Fruit fly (Drosophila melanogaster): ENCODE measurements around the gene CG13712.
A peak's percentile ranks its signal among the peaks of the same experiment; 100 is the strongest.

CG13712 gene

DNA sequence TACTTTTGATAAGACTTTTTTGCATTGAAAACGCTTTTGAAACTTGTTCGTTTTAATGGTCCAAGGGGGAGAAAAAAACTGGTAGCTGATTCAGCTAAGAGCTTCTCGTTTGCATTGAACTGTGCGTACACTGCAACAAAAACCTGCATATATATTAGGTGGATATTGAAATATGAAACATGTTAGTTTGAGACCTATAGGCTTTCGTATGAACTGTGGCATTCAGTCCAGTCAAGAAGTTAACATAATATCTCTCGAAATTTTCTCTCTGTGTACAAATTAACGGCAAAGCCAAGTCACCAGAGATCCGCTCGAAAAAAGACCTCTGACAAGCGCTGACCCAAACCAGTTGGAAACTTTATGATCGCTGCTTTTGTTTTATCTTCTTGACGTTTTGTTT lies 11.7 kb downstream of the CG13712 start (continued):
- TF ChIP-seq Camta (GFP tag; optimal IDR thresholded peaks at IDR 0.05) (peak; percentile 66), emc (GFP tag; optimal IDR thresholded peaks at IDR 0.05) (peak; percentile 41), yki (optimal IDR thresholded peaks at IDR 0.05) (no peak), ems (GFP tag; optimal IDR thresholded peaks at IDR 0.05) (peak; percentile 78), al (GFP tag; IDR thresholded peaks at IDR 0.05) (peak; percentile 76), zen2 (GFP tag; IDR thresholded peaks at IDR 0.05; ENCODE audit: partially characterized antibody) (no peak), ap (GFP tag; IDR thresholded peaks at IDR 0.05) (peak; percentile 75), CG12744 (GFP tag; optimal IDR thresholded peaks at IDR 0.05) (peak; percentile 71), nau (GFP tag; optimal IDR thresholded peaks at IDR 0.05) (peak; percentile 77), caup (GFP tag; optimal IDR thresholded peaks at IDR 0.05; ENCODE audit: severe bottlenecking) (peak; percentile 83), Sry-δ (GFP tag; optimal IDR thresholded peaks at IDR 0.05) (peak; percentile 49), tx (GFP tag; optimal IDR thresholded peaks at IDR 0.05) (peak; percentile 77), tll (GFP tag; optimal IDR thresholded peaks at IDR 0.05) (no peak), danr (GFP tag; IDR thresholded peaks at IDR 0.05) (peak; percentile 72), CG13287 (GFP tag; IDR thresholded peaks at IDR 0.05; ENCODE audit: partially characterized antibody) (no peak), mld (GFP tag; IDR thresholded peaks at IDR 0.05; ENCODE audit: partially characterized antibody) (no peak), scrt (GFP tag; optimal IDR thresholded peaks at IDR 0.05) (peak; percentile 78), lov (optimal IDR thresholded peaks at IDR 0.05) (no peak), lov (GFP tag; IDR thresholded peaks at IDR 0.05) (peak; percentile 80), CG8924 (tag; optimal IDR thresholded peaks at IDR 0.05) (peak; percentile 82), CG30403 (GFP tag; optimal IDR thresholded peaks at IDR 0.05) (peak; percentile 77), CG1832 (GFP tag; optimal IDR thresholded peaks at IDR 0.05) (no peak), Dip3 (GFP tag; optimal IDR thresholded peaks at IDR 0.05) (peak; percentile 81), Awh (GFP tag; IDR thresholded peaks at IDR 0.05) (peak; percentile 81), fd102C (GFP tag; optimal IDR thresholded peaks at IDR 0.05) (no peak), Ravus (GFP tag; IDR thresholded peaks at IDR 0.05) (peak; percentile 69), pum (GFP tag; optimal IDR thresholded peaks at IDR 0.05) (peak; percentile 71), PHDP (tag; optimal IDR thresholded peaks at IDR 0.05) (peak; percentile 83), mam (GFP tag; optimal IDR thresholded peaks at IDR 0.05) (peak; percentile 61), CG8281 (tag; optimal IDR thresholded peaks at IDR 0.05) (peak; percentile 62), dmrt99B (tag; optimal IDR thresholded peaks at IDR 0.05) (peak; percentile 88), Taf1 (GFP tag; IDR thresholded peaks at IDR 0.05) (0 out of 2 replicates have a peak, but pooled peaks have one; percentile 43), ab (GFP tag; optimal IDR thresholded peaks at IDR 0.05) (peak; percentile 58), so (GFP tag; IDR thresholded peaks at IDR 0.05) (peak; percentile 89), D19B (GFP tag; optimal IDR thresholded peaks at IDR 0.05) (peak; percentile 59), onecut (GFP tag; IDR thresholded peaks at IDR 0.05) (peak; percentile 83), CG31441 (GFP tag; IDR thresholded peaks at IDR 0.05) (peak; percentile 76), CG10959 (GFP tag; IDR thresholded peaks at IDR 0.05) (peak; percentile 65; the same call in 1 of the 2 replicates), hb (GFP tag; IDR thresholded peaks at IDR 0.05; ENCODE audit: partially characterized antibody) (no peak), CG17612 (GFP tag; IDR thresholded peaks at IDR 0.05) (peak; percentile 73), CG31388 (GFP tag; optimal IDR thresholded peaks at IDR 0.05) (peak; percentile 49), Hsf (GFP tag; optimal IDR thresholded peaks at IDR 0.05) (peak; percentile 86), Vsx1 (GFP tag; optimal IDR thresholded peaks at IDR 0.05) (peak; percentile 59), slbo (GFP tag; IDR thresholded peaks at IDR 0.05) (peak; percentile 88), Elba2 (GFP tag; optimal IDR thresholded peaks at IDR 0.05) (no peak), BEAF-32 (GFP tag; optimal IDR thresholded peaks at IDR 0.05) (no peak), vfl (GFP tag; optimal IDR thresholded peaks at IDR 0.05) (peak; percentile 42), Ssrp (tag; optimal IDR thresholded peaks at IDR 0.05) (peak; percentile 72), NK7.1 (GFP tag; optimal IDR thresholded peaks at IDR 0.05) (peak; percentile 53), CG12942 (GFP tag; optimal IDR thresholded peaks at IDR 0.05) (peak; percentile 66), CG17829 (tag; optimal IDR thresholded peaks at IDR 0.05) (peak; percentile 72), kay (GFP tag; optimal IDR thresholded peaks at IDR 0.05) (no peak)

Measured in whole organism, embryonic.